Fruit fly (Drosophila melanogaster) whole organism, prepupa: ENCODE results near the gene CG34404.

ENCODE experiments used
- OdsH ChIP-seq: fragments of 200-800 bp; sonication (Bioruptor generic); optimal IDR thresholded peaks from 3 replicates; lab custom pipeline; 2016; ENCODE audit warnings: missing biosample characterization, missing genetic modification characterization
- cyc ChIP-seq: fragments of 200-800 bp; sonication (Bioruptor generic); optimal IDR thresholded peaks from 3 replicates; lab custom pipeline; 2016; ENCODE audit warnings: missing biosample characterization, missing genetic modification characterization

- TF ChIP-seq cyc (GFP tag; lab: Kevin White, UChicago) (no peak), OdsH (no peak)
Measured at dm6 chr3R:15402654-15403053, 35.2 kb upstream of the CG34404 start.
